Worm (Caenorhabditis elegans) whole organism, late embryonic: Measurements from ENCODE around the gene akt-2.

Source experiments
- C08G9.2 ChIP-seq: sonication (generic microtip); optimal IDR thresholded peaks from 2 replicates; lab custom pipeline; 2016; ENCODE audit warnings: mild to moderate bottlenecking, missing genetic modification characterization, moderate library complexity, missing compliant biosample characterization
- C38D4.7 ChIP-seq: fragments of 200-800 bp; sonication (Bioruptor generic); optimal IDR thresholded peaks from 2 replicates; lab custom pipeline; 2018; ENCODE audit warnings: mild to moderate bottlenecking, missing genetic modification characterization, moderate library complexity, missing compliant biosample characterization
- K02D7.2 ChIP-seq: sonication (generic microtip); optimal IDR thresholded peaks from 2 replicates; lab custom pipeline; 2017; ENCODE audit warnings: mild to moderate bottlenecking, missing genetic modification characterization, missing compliant biosample characterization
- T23F11.4 ChIP-seq: fragments of 200-800 bp; sonication (Bioruptor generic); optimal IDR thresholded peaks from 2 replicates; lab custom pipeline; 2018; ENCODE audit warnings: mild to moderate bottlenecking, missing genetic modification characterization, missing compliant biosample characterization
- ceh-14 ChIP-seq: sonication (generic microtip); optimal IDR thresholded peaks from 2 replicates; lab custom pipeline; 2016; ENCODE audit warnings: missing genotype, missing genetic modification characterization, missing compliant biosample characterization
- ceh-18 ChIP-seq: sonication (generic microtip); optimal IDR thresholded peaks from 2 replicates; lab custom pipeline; 2016; ENCODE audit warnings: missing genetic modification characterization, missing compliant biosample characterization
- ceh-2 ChIP-seq: sonication (generic microtip); optimal IDR thresholded peaks from 2 replicates; lab custom pipeline; 2016; ENCODE audit warnings: missing genotype, missing genetic modification characterization, missing compliant biosample characterization
- ceh-22 ChIP-seq: sonication (generic microtip); optimal IDR thresholded peaks from 2 replicates; lab custom pipeline; 2017; ENCODE audit warnings: missing biosample characterization, missing genetic modification characterization
- ceh-30 ChIP-seq: fragments of 150-350 bp; optimal IDR thresholded peaks from 2 replicates; lab custom pipeline; 2014; ENCODE audit warnings: missing biosample characterization, missing genetic modification characterization
- ceh-31 ChIP-seq: sonication (generic microtip); optimal IDR thresholded peaks from 2 replicates; lab custom pipeline; 2016; ENCODE audit warnings: missing genetic modification characterization, missing compliant biosample characterization
- ceh-48 ChIP-seq: sonication (generic microtip); optimal IDR thresholded peaks from 2 replicates; lab custom pipeline; 2016; ENCODE audit warnings: missing genetic modification characterization, inconsistent platforms, missing compliant biosample characterization
- ceh-6 ChIP-seq: fragments of 200-800 bp; sonication (Bioruptor generic); optimal IDR thresholded peaks from 2 replicates; lab custom pipeline; 2018; ENCODE audit warnings: mild to moderate bottlenecking, missing genetic modification characterization, missing compliant biosample characterization
- che-1 ChIP-seq: sonication (generic microtip); optimal IDR thresholded peaks from 2 replicates; lab custom pipeline; 2016; ENCODE audit warnings: mild to moderate bottlenecking, missing genetic modification characterization, missing compliant biosample characterization
- elt-4 ChIP-seq: sonication (generic microtip); optimal IDR thresholded peaks from 2 replicates; lab custom pipeline; 2016; ENCODE audit warnings: missing genetic modification characterization, missing compliant biosample characterization
- ets-4 ChIP-seq: sonication (generic microtip); optimal IDR thresholded peaks from 2 replicates; lab custom pipeline; 2016; ENCODE audit warnings: missing genetic modification characterization, missing compliant biosample characterization
- eyg-1 ChIP-seq: sonication (generic microtip); optimal IDR thresholded peaks from 2 replicates; lab custom pipeline; 2016; ENCODE audit warnings: missing genotype, missing genetic modification characterization, missing compliant biosample characterization
- fax-1 ChIP-seq: sonication (generic microtip); optimal IDR thresholded peaks from 2 replicates; lab custom pipeline; 2016; ENCODE audit warnings: missing genotype, missing genetic modification characterization, missing compliant biosample characterization
- fkh-10 ChIP-seq: fragments of 150-350 bp; optimal IDR thresholded peaks from 2 replicates; lab custom pipeline; 2014; ENCODE audit warnings: missing biosample characterization, missing genetic modification reagents, missing genetic modification characterization
- gmeb-2 ChIP-seq: sonication (generic microtip); optimal IDR thresholded peaks from 2 replicates; lab custom pipeline; 2016; ENCODE audit warnings: missing genetic modification characterization, inconsistent platforms, missing compliant biosample characterization
- hlh-13 ChIP-seq: fragments of 200-800 bp; sonication (Bioruptor generic); optimal IDR thresholded peaks from 2 replicates; lab custom pipeline; 2018; ENCODE audit warnings: mild to moderate bottlenecking, missing genetic modification characterization, missing compliant biosample characterization
- hlh-15 ChIP-seq: sonication (generic microtip); optimal IDR thresholded peaks from 2 replicates; lab custom pipeline; 2016; ENCODE audit warnings: missing genetic modification characterization, missing compliant biosample characterization
- lim-6 ChIP-seq: sonication (generic microtip); optimal IDR thresholded peaks from 2 replicates; lab custom pipeline; 2016; ENCODE audit warnings: missing genetic modification characterization, missing compliant biosample characterization
- madf-2 ChIP-seq: sonication (generic microtip); optimal IDR thresholded peaks from 2 replicates; lab custom pipeline; 2017; ENCODE audit warnings: missing genetic modification characterization, missing compliant biosample characterization
- mec-3 ChIP-seq: sonication (generic microtip); optimal IDR thresholded peaks from 2 replicates; lab custom pipeline; 2016; ENCODE audit warnings: borderline replicate concordance, missing genetic modification characterization, missing compliant biosample characterization
- nfya-1 ChIP-seq: sonication (generic microtip); optimal IDR thresholded peaks from 2 replicates; lab custom pipeline; 2017; ENCODE audit warnings: missing genetic modification characterization, mild to moderate bottlenecking, missing compliant biosample characterization, antibody characterized with exemption, moderate library complexity
- nhr-11 ChIP-seq: fragments of 150-350 bp; optimal IDR thresholded peaks from 2 replicates; lab custom pipeline; 2014; ENCODE audit warnings: missing biosample characterization, missing genetic modification characterization
- nhr-232 ChIP-seq: sonication (generic microtip); optimal IDR thresholded peaks from 2 replicates; lab custom pipeline; 2016; ENCODE audit warnings: missing genetic modification characterization, missing compliant biosample characterization
- pat-9 ChIP-seq: fragments of 200-800 bp; sonication (Bioruptor generic); optimal IDR thresholded peaks from 2 replicates; lab custom pipeline; 2018; ENCODE audit warnings: mild to moderate bottlenecking, missing genetic modification characterization, moderate library complexity, missing compliant biosample characterization
- pax-1 ChIP-seq: fragments of 150-350 bp; optimal IDR thresholded peaks from 2 replicates; lab custom pipeline; 2014; ENCODE audit warnings: missing biosample characterization, missing genetic modification characterization
- pha-4 ChIP-seq: fragments of 150-350 bp; optimal IDR thresholded peaks from 2 replicates; lab custom pipeline; 2018; ENCODE audit warnings: missing biosample characterization, missing genetic modification reagents, missing genetic modification characterization
- ref-2 ChIP-seq: sonication (generic microtip); optimal IDR thresholded peaks from 2 replicates; lab custom pipeline; 2016; ENCODE audit warnings: missing genetic modification characterization, missing compliant biosample characterization
- sdc-2 ChIP-seq: sonication (generic microtip); optimal IDR thresholded peaks from 2 replicates; lab custom pipeline; 2016; ENCODE audit warnings: missing genotype, missing genetic modification characterization, missing compliant biosample characterization
- sox-4 ChIP-seq: sonication (generic microtip); optimal IDR thresholded peaks from 2 replicates; lab custom pipeline; 2017; ENCODE audit warnings: mild to moderate bottlenecking, missing genetic modification characterization, inconsistent platforms, missing compliant biosample characterization
- tbx-2 ChIP-seq: sonication (generic microtip); optimal IDR thresholded peaks from 2 replicates; lab custom pipeline; 2016; ENCODE audit warnings: missing genetic modification characterization, missing compliant biosample characterization
- ttx-3 ChIP-seq: sonication (generic microtip); optimal IDR thresholded peaks from 2 replicates; lab custom pipeline; 2016; ENCODE audit warnings: missing genetic modification reagents, missing genetic modification characterization, missing compliant biosample characterization
- unc-55 ChIP-seq: sonication (generic microtip); optimal IDR thresholded peaks from 2 replicates; lab custom pipeline; 2017; ENCODE audit warnings: missing biosample characterization, missing genetic modification reagents, missing genetic modification characterization
- zip-5 ChIP-seq: sonication (generic microtip); optimal IDR thresholded peaks from 2 replicates; lab custom pipeline; 2016; ENCODE audit warnings: missing genetic modification characterization, missing compliant biosample characterization

Gene akt-2

DNA sequence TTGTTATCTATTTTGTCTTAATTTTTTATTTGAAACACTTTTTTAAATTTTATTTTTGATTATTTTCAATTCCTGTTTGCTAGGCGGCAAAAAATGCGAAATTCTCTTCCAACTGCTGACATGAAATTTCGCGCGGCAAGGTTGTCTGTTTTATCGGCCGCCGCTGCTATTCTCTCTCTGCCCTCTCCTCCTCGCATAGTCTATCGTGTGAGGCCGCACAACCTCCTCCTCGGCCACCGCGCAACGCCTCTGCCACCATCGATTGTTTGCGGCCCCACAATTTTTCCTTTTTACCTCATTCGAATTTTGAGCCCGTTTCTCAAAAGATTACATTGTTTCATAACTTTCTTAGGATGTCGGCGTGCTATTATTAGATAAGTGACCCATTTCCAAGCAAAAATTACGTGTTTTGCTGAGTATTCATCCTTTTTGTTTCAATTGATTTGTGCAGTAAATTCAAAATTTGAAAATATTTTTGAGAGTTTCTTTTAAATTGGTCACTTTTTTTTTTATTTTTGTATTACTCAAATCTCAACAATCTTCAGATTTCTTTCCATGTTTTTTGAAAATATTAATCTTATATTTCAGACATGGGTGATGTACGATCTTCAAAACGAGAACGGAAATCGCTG, 20.1 kb upstream of the akt-2 start, which contains the start of gene F28H6.4:
TSS of gene F28H6.4 (plus strand) at position 582 of the 632 bp plus-strand sequence.
- no peak for TF ChIP-seq sox-4
- no peak for TF ChIP-seq ttx-3 (tag; lab: Kevin White, UChicago)
- peak; percentile 69 for TF ChIP-seq ceh-31 (tag; lab: Kevin White, UChicago)
- no peak for TF ChIP-seq hlh-15
- TF ChIP-seq ceh-48 (tag; lab: Kevin White, UChicago): peak; percentile 45
- peak; percentile 28 for TF ChIP-seq nfya-1 (tag; lab: Kevin White, UChicago)
- peak; percentile 14 for TF ChIP-seq ceh-2 (tag; lab: Kevin White, UChicago)
- TF ChIP-seq ceh-18 (tag; lab: Kevin White, UChicago): peak; percentile 5
- peak; percentile 28 for TF ChIP-seq ets-4 (tag; lab: Kevin White, UChicago)
- TF ChIP-seq tbx-2 (tag; lab: Kevin White, UChicago): peak; percentile 35
- peak; percentile 51 for TF ChIP-seq C08G9.2 (tag; lab: Kevin White, UChicago)
- no peak for TF ChIP-seq ceh-30 (tag; lab: Kevin White, UChicago)

DNA sequence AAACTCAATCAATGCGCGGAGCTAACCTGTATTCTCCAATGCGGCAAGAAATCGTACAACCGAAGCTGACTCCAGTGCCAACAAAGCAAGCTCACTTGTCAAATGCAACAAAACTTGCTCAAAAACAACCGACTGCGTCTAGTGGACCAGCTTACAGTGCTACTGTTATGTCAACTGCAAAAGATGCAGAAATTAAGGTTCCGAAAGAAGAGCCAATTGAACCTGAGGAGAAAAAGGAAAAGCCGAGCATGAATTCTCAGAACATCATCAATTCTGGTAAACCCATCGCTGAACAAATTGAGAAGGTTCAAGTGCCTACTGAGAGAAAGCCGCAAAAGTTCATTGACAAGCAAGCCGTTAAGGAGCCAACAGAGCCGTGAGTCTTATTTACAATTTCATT, 16.0 kb upstream of the akt-2 start:
- TF ChIP-seq T23F11.4 (no peak), pax-1 (tag; lab: Kevin White, UChicago) (no peak), ceh-22 (tag; lab: Kevin White, UChicago) (no peak), eyg-1 (tag; lab: Kevin White, UChicago) (no peak), ceh-31 (tag; lab: Kevin White, UChicago) (no peak), madf-2 (tag; lab: Kevin White, UChicago) (no peak), fax-1 (no peak), ceh-48 (tag; lab: Kevin White, UChicago) (no peak)

- TF ChIP-seq C08G9.2 (tag; lab: Kevin White, UChicago): no peak
- TF ChIP-seq C38D4.7 (GFP tag; lab: Kevin White, UChicago): no peak
These were observed 14.8 kb upstream of the akt-2 start for ce11 chrX:14132677-14133076.

DNA sequence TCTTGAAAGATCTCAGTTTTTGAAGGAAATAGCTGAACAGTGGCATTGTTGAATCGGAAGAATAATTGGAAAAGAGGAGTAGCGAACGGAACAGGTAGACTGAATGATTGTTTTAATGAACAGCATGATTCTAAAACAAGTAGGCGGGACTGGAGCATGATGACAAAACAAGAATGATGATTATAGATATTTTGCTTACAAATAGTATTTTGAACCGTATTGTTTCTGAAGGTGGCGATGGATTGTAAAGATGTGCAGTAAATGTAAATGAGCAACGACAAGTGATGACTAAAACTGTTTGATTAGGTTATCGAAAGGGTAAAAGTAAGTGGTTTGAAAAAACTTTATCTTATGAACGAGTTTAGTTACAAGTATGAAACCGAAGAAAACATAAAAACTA, 13.3 kb upstream of the akt-2 start, which contains the start of gene F28H6.8:
TSS of gene F28H6.8 (minus strand) at position 101 of the 400 bp plus-strand sequence.
- no peak for TF ChIP-seq fkh-10
- no peak for TF ChIP-seq ceh-14
- TF ChIP-seq elt-4 (tag; lab: Kevin White, UChicago): no peak
- no peak for TF ChIP-seq lim-6 (tag; lab: Kevin White, UChicago)
- no peak for TF ChIP-seq C38D4.7 (GFP tag; lab: Kevin White, UChicago)
- no peak for TF ChIP-seq ceh-6
- no peak for TF ChIP-seq ceh-48 (tag; lab: Kevin White, UChicago)
- TF ChIP-seq hlh-13: no peak
- no peak for TF ChIP-seq che-1 (tag; lab: Kevin White, UChicago)
- TF ChIP-seq unc-55 (GFP tag; lab: Kevin White, UChicago): no peak
- TF ChIP-seq ref-2: no peak
- TF ChIP-seq C08G9.2 (tag; lab: Kevin White, UChicago): no peak
- TF ChIP-seq pat-9 (tag; lab: Kevin White, UChicago): no peak
- no peak for TF ChIP-seq sdc-2 (tag; lab: Kevin White, UChicago)
- TF ChIP-seq pha-4 (tag; lab: Kevin White, UChicago): no peak
- no peak for TF ChIP-seq nhr-11 (tag; lab: Kevin White, UChicago)
- no peak for TF ChIP-seq mec-3 (tag; lab: Kevin White, UChicago)
- TF ChIP-seq, all 69 proteins: peak for 0

DNA sequence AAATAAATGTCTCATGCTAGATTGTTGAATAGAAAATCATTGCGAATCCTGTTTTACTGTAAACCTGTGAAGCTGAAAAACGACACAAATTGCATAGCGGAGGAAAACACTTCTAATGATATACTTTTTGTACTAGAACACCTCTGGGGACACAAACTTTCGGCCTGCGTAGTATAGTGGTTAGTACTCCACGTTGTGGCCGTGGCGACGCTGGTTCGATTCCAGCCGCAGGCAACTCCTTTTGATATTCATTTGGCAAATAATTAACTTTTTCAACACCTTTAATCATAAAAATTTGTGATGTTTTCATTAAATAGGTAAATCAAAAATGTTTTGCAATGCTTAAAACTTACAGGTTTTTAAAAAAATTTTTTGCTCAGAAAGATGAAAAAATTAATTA, 12.6 kb upstream of the akt-2 start:
- TF ChIP-seq ets-4 (tag; lab: Kevin White, UChicago) (no peak), tbx-2 (tag; lab: Kevin White, UChicago) (no peak), nhr-232 (tag; lab: Kevin White, UChicago) (no peak), zip-5 (tag; lab: Kevin White, UChicago) (no peak), ref-2 (no peak), gmeb-2 (tag; lab: Kevin White, UChicago) (no peak), K02D7.2 (tag; lab: Kevin White, UChicago) (no peak)
